Fruit fly (Drosophila melanogaster) whole organism, adult: ENCODE measurements around the gene Ork1.

Experiments used
- CG11617 ChIP-seq: fragments of 200-800 bp; sonication (Bioruptor generic); optimal IDR thresholded peaks from 2 replicates; lab custom pipeline; 2017; ENCODE audit warnings: mild to moderate bottlenecking, missing biosample characterization, missing genetic modification reagents, missing genetic modification characterization
- CG12768 ChIP-seq: fragments of 200-800 bp; sonication (Bioruptor generic); optimal IDR thresholded peaks from 2 replicates; lab custom pipeline; 2017; ENCODE audit warnings: missing biosample characterization, missing genetic modification characterization, mild to moderate bottlenecking, moderate library complexity, missing genetic modification reagents
- CG14711 ChIP-seq: fragments of 200-800 bp; sonication (Bioruptor generic); optimal IDR thresholded peaks from 2 replicates; lab custom pipeline; 2018; ENCODE audit warnings: missing biosample characterization, mild to moderate bottlenecking, missing genetic modification characterization, moderate library complexity
- CG1620 ChIP-seq: fragments of 200-800 bp; sonication (Bioruptor generic); optimal IDR thresholded peaks from 2 replicates; lab custom pipeline; 2016; ENCODE audit warnings: missing biosample characterization, missing genetic modification characterization
- CG33017 ChIP-seq: fragments of 200-800 bp; sonication (Bioruptor generic); optimal IDR thresholded peaks from 2 replicates; lab custom pipeline; 2018; ENCODE audit warnings: missing biosample characterization, mild to moderate bottlenecking, missing genetic modification characterization, moderate library complexity
- CG5204 ChIP-seq: fragments of 200-800 bp; sonication (Bioruptor generic); optimal IDR thresholded peaks from 2 replicates; lab custom pipeline; 2016; ENCODE audit warnings: missing biosample characterization, missing genetic modification characterization
- CG7045 ChIP-seq: fragments of 200-800 bp; sonication (Bioruptor generic); optimal IDR thresholded peaks from 2 replicates; lab custom pipeline; 2017; ENCODE audit warnings: missing biosample characterization, mild to moderate bottlenecking, missing genetic modification characterization
- CG7101 ChIP-seq: fragments of 200-800 bp; sonication (Bioruptor generic); optimal IDR thresholded peaks from 2 replicates; lab custom pipeline; 2018; ENCODE audit warnings: missing biosample characterization, mild to moderate bottlenecking, missing genetic modification characterization, moderate library complexity
- Clk ChIP-seq: fragments of 200-800 bp; sonication (Bioruptor generic); optimal IDR thresholded peaks from 2 replicates; lab custom pipeline; 2017; ENCODE audit warnings: missing biosample characterization, missing genetic modification characterization
- Crg-1 ChIP-seq: fragments of 200-800 bp; sonication (Bioruptor generic); optimal IDR thresholded peaks from 2 replicates; lab custom pipeline; 2016; ENCODE audit warnings: missing biosample characterization, missing genetic modification characterization
- Hr96 ChIP-seq: fragments of 200-800 bp; sonication (Bioruptor generic); optimal IDR thresholded peaks from 2 replicates; lab custom pipeline; 2016; ENCODE audit warnings: missing biosample characterization, missing genetic modification characterization
- Mnt ChIP-seq: fragments of 200-800 bp; sonication (Bioruptor generic); optimal IDR thresholded peaks from 2 replicates; lab custom pipeline; 2016; ENCODE audit warnings: missing biosample characterization, mild to moderate bottlenecking, missing genetic modification characterization
- bab1 ChIP-seq: fragments of 200-800 bp; sonication (Bioruptor generic); optimal IDR thresholded peaks from 3 replicates; lab custom pipeline; 2019; ENCODE audit warnings: missing biosample characterization, mild to moderate bottlenecking, missing genetic modification characterization, moderate library complexity
- cic ChIP-seq: fragments of 200-800 bp; sonication (Bioruptor generic); optimal IDR thresholded peaks from 2 replicates; lab custom pipeline; 2017; ENCODE audit warnings: missing biosample characterization, mild to moderate bottlenecking, missing genetic modification characterization, moderate library complexity
- cnc ChIP-seq, 2 experiments: fragments of >200 bp; optimal IDR thresholded peaks; 2 replicates each; lab custom pipeline; 2017
- kay ChIP-seq: fragments of 200-800 bp; sonication (Bioruptor generic); peaks from one replicate; lab custom pipeline; 2016; ENCODE audit warnings: missing biosample characterization, missing genetic modification characterization, borderline replicate concordance
- ovo ChIP-seq: fragments of 200-800 bp; sonication (Bioruptor generic); optimal IDR thresholded peaks from 2 replicates; lab custom pipeline; 2016; ENCODE audit warnings: missing biosample characterization, missing genetic modification characterization
- pad ChIP-seq: fragments of 200-800 bp; sonication (Bioruptor generic); optimal IDR thresholded peaks from 3 replicates; lab custom pipeline; 2017; ENCODE audit warnings: missing biosample characterization, missing genetic modification characterization, mild to moderate bottlenecking, moderate library complexity, missing genetic modification reagents
- tj ChIP-seq: fragments of 200-800 bp; sonication (Bioruptor generic); optimal IDR thresholded peaks from 3 replicates; lab custom pipeline; 2017; ENCODE audit warnings: missing biosample characterization, mild to moderate bottlenecking, missing genetic modification characterization, moderate library complexity
- toe ChIP-seq: fragments of 200-800 bp; sonication (Bioruptor generic); optimal IDR thresholded peaks from 2 replicates; lab custom pipeline; 2016; ENCODE audit warnings: missing biosample characterization, missing genetic modification characterization

Ork1 gene

dm6 chrX:10927110-10927509 is 36.1 kb upstream of the Ork1 start, which contains the start of gene CG2145:
CG2145 (plus strand) TSS chrX:10927399.
- peak; percentile 88 for TF ChIP-seq ovo (GFP tag; lab: Kevin White, UChicago)
- peak; percentile 87 for TF ChIP-seq bab1 (GFP tag; lab: Kevin White, UChicago)
- peak; percentile 56 for TF ChIP-seq CG12768 (GFP tag; lab: Kevin White, UChicago)
- TF ChIP-seq Crg-1 (GFP tag; lab: Kevin White, UChicago) = no peak
- TF ChIP-seq Mnt (GFP tag; lab: Kevin White, UChicago) = peak; percentile 76
- TF ChIP-seq pad (GFP tag; lab: Kevin White, UChicago) = no peak
- peak; percentile 31 for TF ChIP-seq CG33017 (tag; lab: Kevin White, UChicago)
- TF ChIP-seq kay (GFP tag; lab: Kevin White, UChicago) = peak; percentile 74
- peak; percentile 14 for TF ChIP-seq CG11617 (GFP tag; lab: Kevin White, UChicago)
- no peak for TF ChIP-seq CG7045 (GFP tag; lab: Kevin White, UChicago)
- peak; percentile 60 for TF ChIP-seq tj (GFP tag; lab: Kevin White, UChicago)
- peak; percentile 41 for TF ChIP-seq CG7101 (tag; lab: Kevin White, UChicago)
- TF ChIP-seq CG1620 (GFP tag; lab: Kevin White, UChicago) = peak; percentile 6
- peak; percentile 73 for TF ChIP-seq Hr96 (GFP tag; lab: Kevin White, UChicago)
- TF ChIP-seq CG5204 (GFP tag; lab: Kevin White, UChicago) = no peak
- TF ChIP-seq cnc (optimal IDR thresholded peaks at IDR 0.05; lab: Kevin White, UChicago) = no peak
- TF ChIP-seq Clk (GFP tag; lab: Kevin White, UChicago) = peak; percentile 68
- TF ChIP-seq CG14711 (tag; lab: Kevin White, UChicago) = peak; percentile 29
- TF ChIP-seq cic (GFP tag; lab: Kevin White, UChicago) = peak; percentile 76
- TF ChIP-seq toe (GFP tag; lab: Kevin White, UChicago) = peak; percentile 64

dm6 chrX:10926245-10926644 is 35.2 kb upstream of the Ork1 start:
- TF ChIP-seq pad (GFP tag; lab: Kevin White, UChicago) (no peak), toe (GFP tag; lab: Kevin White, UChicago) (no peak), tj (GFP tag; lab: Kevin White, UChicago) (no peak), CG33017 (tag; lab: Kevin White, UChicago) (no peak), Hr96 (GFP tag; lab: Kevin White, UChicago) (no peak), kay (GFP tag; lab: Kevin White, UChicago) (no peak)

- TF ChIP-seq cic (GFP tag; lab: Kevin White, UChicago) (peak; percentile 41), Hr96 (GFP tag; lab: Kevin White, UChicago) (no peak)
Measured at dm6 chrX:10923711-10924281, 32.7 kb upstream of the Ork1 start, which contains the start of gene v. v (plus strand) TSS chrX:10923972.

- no peak for TF ChIP-seq Hr96 (GFP tag; lab: Kevin White, UChicago)
- peak; percentile 16 for TF ChIP-seq kay (GFP tag; lab: Kevin White, UChicago)
Measured at dm6 chrX:10922178-10922577, 31.1 kb upstream of the Ork1 start.

dm6 chrX:10921665-10922064 is 30.6 kb upstream of the Ork1 start:
- TF ChIP-seq CG7101 (tag; lab: Kevin White, UChicago) (no peak), cnc (optimal IDR thresholded peaks at IDR 0.05; lab: Kevin White, UChicago) (no peak), Hr96 (GFP tag; lab: Kevin White, UChicago) (no peak), cic (GFP tag; lab: Kevin White, UChicago) (no peak), toe (GFP tag; lab: Kevin White, UChicago) (no peak), ovo (GFP tag; lab: Kevin White, UChicago) (no peak), CG5204 (GFP tag; lab: Kevin White, UChicago) (no peak), CG7045 (GFP tag; lab: Kevin White, UChicago) (no peak), CG33017 (tag; lab: Kevin White, UChicago) (no peak), kay (GFP tag; lab: Kevin White, UChicago) (no peak), Mnt (GFP tag; lab: Kevin White, UChicago) (no peak), Clk (GFP tag; lab: Kevin White, UChicago) (no peak), CG11617 (GFP tag; lab: Kevin White, UChicago) (no peak), CG12768 (GFP tag; lab: Kevin White, UChicago) (no peak), pad (GFP tag; lab: Kevin White, UChicago) (no peak), CG1620 (GFP tag; lab: Kevin White, UChicago) (no peak)

dm6 chrX:10912585-10912984 is 21.5 kb upstream of the Ork1 start:
- TF ChIP-seq CG11617 (GFP tag; lab: Kevin White, UChicago) (no peak), bab1 (GFP tag; lab: Kevin White, UChicago) (no peak), CG12768 (GFP tag; lab: Kevin White, UChicago) (no peak), cnc (optimal IDR thresholded peaks at IDR 0.05; lab: Kevin White, UChicago) (no peak), CG7045 (GFP tag; lab: Kevin White, UChicago) (no peak), pad (GFP tag; lab: Kevin White, UChicago) (no peak)
